Worm (Caenorhabditis elegans): ENCODE measurements around the gene hpo-9.
A peak's percentile ranks its signal among the peaks of the same experiment; 100 is the strongest.

hpo-9 gene

ce11 chrV:7231524-7231923 lies 5.4 kb downstream of the hpo-9 start:
- TF ChIP-seq tra-4 (tag; optimal IDR thresholded peaks at IDR 0.05) (no peak), ets-7 (tag; optimal IDR thresholded peaks at IDR 0.05) (no peak), pes-1 (GFP tag; IDR thresholded peaks at IDR 0.05) (no peak), hmbx-1 (tag; optimal IDR thresholded peaks at IDR 0.05) (no peak), F13C5.2 (tag; optimal IDR thresholded peaks at IDR 0.05) (no peak), hnd-1 (tag; optimal IDR thresholded peaks at IDR 0.05) (no peak)

ce11 chrV:7230847-7231246 lies 6.1 kb downstream of the hpo-9 start, which contains the start of the genes gei-6 and krr-1:
gei-6 (minus strand) TSS chrV:7230848.
krr-1 (plus strand) TSS chrV:7231190.
- TF ChIP-seq tbx-11 (GFP tag; IDR thresholded peaks at IDR 0.05): peak; percentile 92
- peak; percentile 85 for TF ChIP-seq scrt-1 (GFP tag; IDR thresholded peaks at IDR 0.05)
- TF ChIP-seq tbx-37 (GFP tag; conservative IDR thresholded peaks at IDR 0.05): peak; percentile 88
- TF ChIP-seq hmbx-1 (tag; optimal IDR thresholded peaks at IDR 0.05): peak; percentile 31
- TF ChIP-seq aly-1 (tag; optimal IDR thresholded peaks at IDR 0.05): peak; percentile 22
- peak; percentile 90 for TF ChIP-seq F13C5.2 (tag; optimal IDR thresholded peaks at IDR 0.05)
- TF ChIP-seq B0310.2 (tag; optimal IDR thresholded peaks at IDR 0.05): peak; percentile 66
- TF ChIP-seq flt-1 (GFP tag; IDR thresholded peaks at IDR 0.05): peak; percentile 84
- TF ChIP-seq sea-1 (GFP tag; conservative IDR thresholded peaks at IDR 0.05): peak; percentile 90
- TF ChIP-seq hmg-4 (GFP tag; optimal IDR thresholded peaks at IDR 0.05): peak; percentile 83
- TF ChIP-seq ama-1 (optimal IDR thresholded peaks at IDR 0.05): no peak
- TF ChIP-seq pes-1 (GFP tag; IDR thresholded peaks at IDR 0.05): peak; percentile 90
- TF ChIP-seq ets-7 (tag; optimal IDR thresholded peaks at IDR 0.05): no peak
- peak; percentile 87 for TF ChIP-seq ceh-36 (tag; optimal IDR thresholded peaks at IDR 0.05)
- peak; percentile 73 for TF ChIP-seq ceh-13 (GFP tag; optimal IDR thresholded peaks at IDR 0.05)
- peak; percentile 70 for TF ChIP-seq hnd-1 (tag; optimal IDR thresholded peaks at IDR 0.05)
- no peak for TF ChIP-seq tra-4 (tag; optimal IDR thresholded peaks at IDR 0.05)

ce11 chrV:7225894-7226293 lies 11.0 kb downstream of the hpo-9 start:
- TF ChIP-seq F13C5.2 (tag; optimal IDR thresholded peaks at IDR 0.05) (no peak), tbx-37 (GFP tag; conservative IDR thresholded peaks at IDR 0.05) (no peak), pes-1 (GFP tag; IDR thresholded peaks at IDR 0.05) (no peak), ceh-36 (tag; optimal IDR thresholded peaks at IDR 0.05) (no peak), tbx-11 (GFP tag; IDR thresholded peaks at IDR 0.05) (no peak), ama-1 (optimal IDR thresholded peaks at IDR 0.05) (peak; percentile 75)

- TF ChIP-seq hnd-1 (tag; optimal IDR thresholded peaks at IDR 0.05) (no peak), B0310.2 (tag; optimal IDR thresholded peaks at IDR 0.05) (no peak), aly-1 (tag; optimal IDR thresholded peaks at IDR 0.05) (no peak), hmbx-1 (tag; optimal IDR thresholded peaks at IDR 0.05) (no peak), pes-1 (GFP tag; IDR thresholded peaks at IDR 0.05) (no peak), scrt-1 (GFP tag; IDR thresholded peaks at IDR 0.05) (no peak), tra-4 (tag; optimal IDR thresholded peaks at IDR 0.05) (no peak), ets-7 (tag; optimal IDR thresholded peaks at IDR 0.05) (no peak), ceh-36 (tag; optimal IDR thresholded peaks at IDR 0.05) (no peak), F13C5.2 (tag; optimal IDR thresholded peaks at IDR 0.05) (no peak), hmg-4 (GFP tag; optimal IDR thresholded peaks at IDR 0.05) (no peak), tbx-37 (GFP tag; conservative IDR thresholded peaks at IDR 0.05) (no peak), ceh-13 (GFP tag; optimal IDR thresholded peaks at IDR 0.05) (no peak), ama-1 (optimal IDR thresholded peaks at IDR 0.05) (no peak), tbx-11 (GFP tag; IDR thresholded peaks at IDR 0.05) (no peak)
Measured at ce11 chrV:7224947-7225346, 12.0 kb downstream of the hpo-9 start, which contains the start of gene fkb-3. fkb-3 (plus strand) TSS chrV:7225223.

- TF ChIP-seq scrt-1 (GFP tag; IDR thresholded peaks at IDR 0.05) (no peak), ceh-13 (GFP tag; optimal IDR thresholded peaks at IDR 0.05) (no peak), aly-1 (tag; optimal IDR thresholded peaks at IDR 0.05) (no peak), pes-1 (GFP tag; IDR thresholded peaks at IDR 0.05) (no peak)
Measured at ce11 chrV:7224353-7224752, 12.6 kb downstream of the hpo-9 start.

- no peak for TF ChIP-seq tra-4 (tag; optimal IDR thresholded peaks at IDR 0.05)
- no peak for TF ChIP-seq hnd-1 (tag; optimal IDR thresholded peaks at IDR 0.05)
- no peak for TF ChIP-seq F13C5.2 (tag; optimal IDR thresholded peaks at IDR 0.05)
- no peak for TF ChIP-seq ets-7 (tag; optimal IDR thresholded peaks at IDR 0.05)
- TF ChIP-seq aly-1 (tag; optimal IDR thresholded peaks at IDR 0.05): no peak
- no peak for TF ChIP-seq ceh-13 (GFP tag; optimal IDR thresholded peaks at IDR 0.05)
- TF ChIP-seq hmg-4 (GFP tag; optimal IDR thresholded peaks at IDR 0.05): no peak
- no peak for TF ChIP-seq B0310.2 (tag; optimal IDR thresholded peaks at IDR 0.05)
- TF ChIP-seq ama-1 (optimal IDR thresholded peaks at IDR 0.05): no peak
- TF ChIP-seq tbx-11 (GFP tag; IDR thresholded peaks at IDR 0.05): no peak
- TF ChIP-seq ceh-36 (tag; optimal IDR thresholded peaks at IDR 0.05): no peak
- no peak for TF ChIP-seq flt-1 (GFP tag; IDR thresholded peaks at IDR 0.05)
- no peak for TF ChIP-seq tbx-37 (GFP tag; conservative IDR thresholded peaks at IDR 0.05)
- no peak for TF ChIP-seq pes-1 (GFP tag; IDR thresholded peaks at IDR 0.05)
- TF ChIP-seq hmbx-1 (tag; optimal IDR thresholded peaks at IDR 0.05): no peak
- no peak for TF ChIP-seq sea-1 (GFP tag; conservative IDR thresholded peaks at IDR 0.05)
- TF ChIP-seq scrt-1 (GFP tag; IDR thresholded peaks at IDR 0.05): no peak
Measured at ce11 chrV:7223941-7224340, 13.0 kb downstream of the hpo-9 start, which contains the start of gene C13F10.1. C13F10.1 (plus strand) TSS chrV:7224078.

ce11 chrV:7223152-7223551 lies 13.8 kb downstream of the hpo-9 start, which contains the start of gene C13F10.7:
C13F10.7 (minus strand) TSS chrV:7223252.
- TF ChIP-seq B0310.2 (tag; optimal IDR thresholded peaks at IDR 0.05): no peak
- TF ChIP-seq ceh-36 (tag; optimal IDR thresholded peaks at IDR 0.05): no peak
- no peak for TF ChIP-seq tbx-37 (GFP tag; conservative IDR thresholded peaks at IDR 0.05)
- TF ChIP-seq hnd-1 (tag; optimal IDR thresholded peaks at IDR 0.05): no peak
- TF ChIP-seq ceh-13 (GFP tag; optimal IDR thresholded peaks at IDR 0.05): no peak
- no peak for TF ChIP-seq pes-1 (GFP tag; IDR thresholded peaks at IDR 0.05)
- TF ChIP-seq sea-1 (GFP tag; conservative IDR thresholded peaks at IDR 0.05): no peak
- no peak for TF ChIP-seq ama-1 (optimal IDR thresholded peaks at IDR 0.05)
- TF ChIP-seq scrt-1 (GFP tag; IDR thresholded peaks at IDR 0.05): no peak
- no peak for TF ChIP-seq tra-4 (tag; optimal IDR thresholded peaks at IDR 0.05)
